Worm (Caenorhabditis elegans): Measurements from ENCODE around the gene srsx-15.

The srsx-15 gene

DNA sequence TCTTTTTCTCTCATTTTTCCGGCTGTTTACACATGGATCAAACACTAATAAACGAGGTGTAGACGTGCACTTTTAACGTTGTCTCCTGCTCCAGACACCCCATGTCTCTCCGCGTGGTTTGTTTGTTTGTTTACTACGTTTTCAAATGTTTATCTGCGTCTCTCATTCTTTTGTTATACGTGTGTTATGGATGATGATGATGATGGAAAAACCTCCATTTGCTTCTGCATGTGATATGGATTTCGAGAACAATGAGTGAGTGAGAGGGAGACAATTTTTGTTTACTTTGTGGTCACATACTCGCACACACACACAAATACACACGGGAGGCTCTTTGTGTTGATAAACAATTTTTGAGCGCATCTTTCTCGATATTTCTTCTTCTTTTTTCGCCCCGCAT, 19.2 kb downstream of the srsx-15 start (continued):
- TF ChIP-seq lag-1 (GFP tag; IDR thresholded peaks at IDR 0.05) (no peak), rec-8 (tag; optimal IDR thresholded peaks at IDR 0.05) (no peak), ccch-3 (GFP tag; optimal IDR thresholded peaks at IDR 0.05) (no peak), snpc-1.3 (tag; optimal IDR thresholded peaks at IDR 0.05; ENCODE audit: insufficient read depth) (no peak), B0336.3 (GFP tag; IDR thresholded peaks at IDR 0.05) (peak; percentile 28; the same call in 1 of the 2 replicates), ceh-100 (GFP tag; IDR thresholded peaks at IDR 0.05) (no peak), bed-1 (GFP tag; IDR thresholded peaks at IDR 0.05) (no peak), lsl-1 (GFP tag; optimal IDR thresholded peaks at IDR 0.05) (no peak), mxl-1 (tag; optimal IDR thresholded peaks at IDR 0.05) (no peak), nfya-2 (GFP tag; IDR thresholded peaks at IDR 0.05) (no peak), madf-8 (GFP tag; conservative IDR thresholded peaks at IDR 0.05) (no peak), Y95B8A.8 (GFP tag; IDR thresholded peaks at IDR 0.05) (no peak), aptf-2 (GFP tag; conservative IDR thresholded peaks at IDR 0.05) (no peak), lin-54 (GFP tag; optimal IDR thresholded peaks at IDR 0.05) (no peak), ceh-91 (GFP tag; IDR thresholded peaks at IDR 0.05) (no peak), hsf-1 (GFP tag; IDR thresholded peaks at IDR 0.05) (no peak), dox-1 (GFP tag; IDR thresholded peaks at IDR 0.05) (peak; percentile 25; the same call in 1 of the 2 replicates), F37B4.10 (GFP tag; IDR thresholded peaks at IDR 0.05) (no peak), ztf-6 (GFP tag; IDR thresholded peaks at IDR 0.05) (no peak), Y67H2A.10 (GFP tag; conservative IDR thresholded peaks at IDR 0.05) (no peak), aptf-3 (GFP tag; IDR thresholded peaks at IDR 0.05) (no peak), madf-10 (tag; optimal IDR thresholded peaks at IDR 0.05) (no peak), nhr-120 (GFP tag; IDR thresholded peaks at IDR 0.05) (no peak), ZK185.1 (tag; optimal IDR thresholded peaks at IDR 0.05; ENCODE audit: poor library complexity, severe bottlenecking) (no peak), Y56A3A.18 (GFP tag; IDR thresholded peaks at IDR 0.05) (no peak), nfyb-1 (GFP tag; IDR thresholded peaks at IDR 0.05) (no peak), ekl-4 (GFP tag; IDR thresholded peaks at IDR 0.05) (no peak), C17E4.6 (GFP tag; IDR thresholded peaks at IDR 0.05) (no peak), attf-5 (GFP tag; optimal IDR thresholded peaks at IDR 0.05) (peak; percentile 55), sptf-2 (GFP tag; optimal IDR thresholded peaks at IDR 0.05) (no peak), Y79H2A.3 (GFP tag; conservative IDR thresholded peaks at IDR 0.05) (no peak), snpc-1.1 (tag; optimal IDR thresholded peaks at IDR 0.05; ENCODE audit: insufficient read depth) (no peak), egrh-3 (GFP tag; IDR thresholded peaks at IDR 0.05) (no peak), athp-1 (tag; optimal IDR thresholded peaks at IDR 0.05) (no peak), F23B12.7 (tag; optimal IDR thresholded peaks at IDR 0.05; ENCODE audit: insufficient read depth) (no peak), ceh-40 (GFP tag; IDR thresholded peaks at IDR 0.05) (no peak), zfh-2 (GFP tag; conservative IDR thresholded peaks at IDR 0.05) (no peak), akir-1 (GFP tag; optimal IDR thresholded peaks at IDR 0.05) (no peak), dpff-1 (tag; optimal IDR thresholded peaks at IDR 0.05) (no peak), die-1 (tag; optimal IDR thresholded peaks at IDR 0.05) (no peak), ztf-26 (tag; optimal IDR thresholded peaks at IDR 0.05) (no peak)

Measured in whole organism, young adult.